Comparison of ENCODE assay signal across 2 fruit fly cellular contexts in genomic region chr3R:11395541-11395940, dm6.
TF ChIP-seq lines count a peak whose summit lies in the region.

No protein-coding gene starts in this region.

- TF ChIP-seq CTCF in S2 (optimal IDR thresholded peaks at IDR 0.05; lab: Kevin White, UChicago), result peak; percentile 65 to 74
- peak; percentile 38 for TF ChIP-seq CTCF in whole organism, embryonic (GFP tag; optimal IDR thresholded peaks at IDR 0.05; lab: Kevin White, UChicago)

TF ChIP-seq in whole organism, embryonic, 481 proteins besides CTCF, POLR2A, EP300 and RAD21:
- TF ChIP-seq MESR4 (GFP tag; optimal IDR thresholded peaks at IDR 0.05; lab: Kevin White, UChicago), result no peak
- 0 out of 3 replicates have a peak, but pooled peaks have one; percentile 18 for TF ChIP-seq CG14860 (GFP tag; IDR thresholded peaks at IDR 0.05; lab: Robert Waterston, UW; ENCODE audit: partially characterized antibody)
